Worm (Caenorhabditis elegans): Measurements from ENCODE around the gene nhr-257.
A peak's percentile ranks its signal among the peaks of the same experiment; 100 is the strongest.

The nhr-257 gene

DNA sequence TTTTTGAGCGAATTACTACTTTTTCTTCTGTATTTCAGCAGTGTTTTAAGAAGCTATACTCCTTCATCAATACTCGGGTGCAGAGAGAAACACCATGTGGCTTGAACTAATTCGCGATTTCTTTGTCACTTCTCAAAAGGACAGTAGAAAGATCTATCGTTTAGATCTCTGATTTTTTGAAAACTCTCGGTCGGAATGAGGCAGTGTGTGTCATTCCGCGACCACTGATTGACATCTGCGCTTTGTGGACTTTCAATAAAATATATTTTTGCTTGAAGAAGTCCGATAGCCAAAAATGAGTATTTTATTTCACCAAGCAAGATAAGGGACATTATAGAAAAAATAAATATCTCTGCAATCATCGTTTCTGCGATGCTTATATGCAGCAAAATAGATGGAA is 9.3 kb downstream of the nhr-257 start:
- TF ChIP-seq ama-1 (optimal IDR thresholded peaks at IDR 0.05), result no peak
- TF ChIP-seq nhr-12 (tag; optimal IDR thresholded peaks at IDR 0.05), result no peak
- no peak for TF ChIP-seq egl-27 (tag; optimal IDR thresholded peaks at IDR 0.05)
- TF ChIP-seq nhr-25 (tag; optimal IDR thresholded peaks at IDR 0.05), result no peak
- peak; percentile 76 for TF ChIP-seq elt-1 (tag; optimal IDR thresholded peaks at IDR 0.05)

DNA sequence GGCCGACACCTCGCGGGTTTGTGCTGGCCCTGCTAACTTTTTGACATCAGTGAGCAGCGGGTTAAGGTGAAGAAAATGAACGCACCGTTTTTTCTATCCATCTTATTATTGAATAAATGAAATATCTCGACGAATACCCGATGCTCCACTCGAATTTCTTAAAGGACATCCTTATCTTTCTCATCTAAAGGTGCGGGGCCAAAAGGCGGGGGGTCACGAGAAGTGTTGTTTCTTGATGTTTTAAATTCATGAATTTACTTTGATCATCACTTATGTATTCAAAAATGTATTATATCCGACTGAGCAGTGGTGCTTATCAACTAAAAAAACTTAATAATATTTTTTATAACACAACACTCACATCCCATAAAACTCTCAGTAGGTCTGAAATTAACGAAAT is 11.9 kb downstream of the nhr-257 start, which contains the start of gene nhr-261:
nhr-261 (minus strand) TSS at position 101 of the 400 bp plus-strand sequence.
- TF ChIP-seq nhr-25 (tag; optimal IDR thresholded peaks at IDR 0.05) (no peak), nhr-129 (tag; optimal IDR thresholded peaks at IDR 0.05) (no peak), nhr-12 (tag; optimal IDR thresholded peaks at IDR 0.05) (no peak), mbf-1 (tag; optimal IDR thresholded peaks at IDR 0.05) (no peak), sma-3 (GFP tag; optimal IDR thresholded peaks at IDR 0.05) (no peak), zag-1 (tag; optimal IDR thresholded peaks at IDR 0.05) (no peak), nhr-77 (tag; optimal IDR thresholded peaks at IDR 0.05) (no peak), elt-3 (tag; optimal IDR thresholded peaks at IDR 0.05) (no peak), sma-9 (GFP tag; optimal IDR thresholded peaks at IDR 0.05) (no peak), sma-9 (tag; optimal IDR thresholded peaks at IDR 0.05) (no peak), ztf-11 (tag; optimal IDR thresholded peaks at IDR 0.05) (no peak), unc-62 (GFP tag; optimal IDR thresholded peaks at IDR 0.05) (no peak), fos-1 (tag; optimal IDR thresholded peaks at IDR 0.05) (no peak), nhr-6 (tag; optimal IDR thresholded peaks at IDR 0.05) (no peak), peb-1 (tag; optimal IDR thresholded peaks at IDR 0.05) (no peak), ceh-82 (tag; optimal IDR thresholded peaks at IDR 0.05) (no peak), ztf-1 (GFP tag; conservative IDR thresholded peaks at IDR 0.05) (no peak)

DNA sequence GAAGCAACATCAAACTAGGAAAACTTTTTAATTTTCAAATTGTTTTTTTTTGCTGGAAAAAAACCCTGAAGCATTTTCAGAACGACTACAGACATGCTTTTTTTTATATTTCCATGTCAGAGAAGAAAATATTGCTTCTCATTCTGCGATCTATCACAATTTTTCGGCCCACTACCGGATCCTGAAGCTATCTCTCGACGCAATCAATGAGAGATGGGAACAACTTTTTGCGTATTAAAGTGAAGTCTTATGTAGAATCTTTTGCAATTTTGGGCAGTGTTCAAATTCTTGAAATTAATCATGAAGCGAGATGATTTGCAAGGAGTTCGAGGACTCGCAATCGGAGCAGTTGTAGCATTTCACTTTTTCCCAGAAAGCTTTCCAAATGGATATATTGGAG is 16.8 kb downstream of the nhr-257 start, which contains the start of gene oac-10:
oac-10 (plus strand) TSS at position 301 of the 400 bp plus-strand sequence.
- TF ChIP-seq sem-4 (tag; optimal IDR thresholded peaks at IDR 0.05) (no peak), egl-27 (tag; optimal IDR thresholded peaks at IDR 0.05) (no peak), nhr-237 (tag; optimal IDR thresholded peaks at IDR 0.05) (no peak), sma-9 (GFP tag; optimal IDR thresholded peaks at IDR 0.05) (no peak), sma-9 (tag; optimal IDR thresholded peaks at IDR 0.05) (no peak), blmp-1 (tag; optimal IDR thresholded peaks at IDR 0.05; ENCODE audit: insufficient read depth) (no peak), F13H6.1 (tag; optimal IDR thresholded peaks at IDR 0.05) (no peak), nhr-12 (tag; optimal IDR thresholded peaks at IDR 0.05) (no peak), nhr-11 (tag; optimal IDR thresholded peaks at IDR 0.05) (no peak), sma-3 (GFP tag; optimal IDR thresholded peaks at IDR 0.05) (no peak), C34F6.9 (tag; optimal IDR thresholded peaks at IDR 0.05) (no peak), lin-13 (GFP tag; optimal IDR thresholded peaks at IDR 0.05) (no peak), mab-5 (tag; optimal IDR thresholded peaks at IDR 0.05) (no peak), nhr-25 (tag; optimal IDR thresholded peaks at IDR 0.05) (no peak), ama-1 (optimal IDR thresholded peaks at IDR 0.05) (no peak), nhr-10 (tag; optimal IDR thresholded peaks at IDR 0.05) (no peak), nhr-6 (tag; optimal IDR thresholded peaks at IDR 0.05) (no peak), crh-2 (tag; optimal IDR thresholded peaks at IDR 0.05) (no peak), nhr-21 (tag; optimal IDR thresholded peaks at IDR 0.05) (no peak), elt-1 (tag; optimal IDR thresholded peaks at IDR 0.05) (no peak), lin-39 (tag; optimal IDR thresholded peaks at IDR 0.05) (no peak)

DNA sequence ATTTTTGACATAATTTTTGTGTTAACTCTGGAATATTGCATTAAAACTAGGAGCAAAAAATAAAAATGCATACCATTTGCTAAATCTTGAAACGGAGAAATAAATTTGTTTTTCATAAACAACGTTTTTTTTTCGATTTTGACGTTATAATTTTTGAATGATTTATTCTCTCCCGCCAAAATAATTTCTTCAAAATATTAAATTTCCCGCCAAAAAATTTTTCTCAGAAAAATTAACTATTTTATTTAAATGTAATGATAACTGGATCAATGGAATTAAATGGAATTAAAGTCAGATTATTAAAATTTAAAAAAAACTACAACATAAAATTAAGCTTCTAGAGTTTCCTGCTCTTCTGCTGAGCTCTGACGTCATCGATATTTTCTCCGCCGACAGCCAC is 24.4 kb downstream of the nhr-257 start, which contains the start of gene nep-3:
nep-3 (minus strand) TSS at position 101 of the 400 bp plus-strand sequence.
- TF ChIP-seq blmp-1 (tag; optimal IDR thresholded peaks at IDR 0.05; ENCODE audit: insufficient read depth) (no peak), nhr-237 (tag; optimal IDR thresholded peaks at IDR 0.05) (no peak), sem-4 (tag; optimal IDR thresholded peaks at IDR 0.05) (no peak), Y55F3AM.14 (GFP tag; optimal IDR thresholded peaks at IDR 0.05) (no peak), lin-39 (tag; optimal IDR thresholded peaks at IDR 0.05) (no peak)

DNA sequence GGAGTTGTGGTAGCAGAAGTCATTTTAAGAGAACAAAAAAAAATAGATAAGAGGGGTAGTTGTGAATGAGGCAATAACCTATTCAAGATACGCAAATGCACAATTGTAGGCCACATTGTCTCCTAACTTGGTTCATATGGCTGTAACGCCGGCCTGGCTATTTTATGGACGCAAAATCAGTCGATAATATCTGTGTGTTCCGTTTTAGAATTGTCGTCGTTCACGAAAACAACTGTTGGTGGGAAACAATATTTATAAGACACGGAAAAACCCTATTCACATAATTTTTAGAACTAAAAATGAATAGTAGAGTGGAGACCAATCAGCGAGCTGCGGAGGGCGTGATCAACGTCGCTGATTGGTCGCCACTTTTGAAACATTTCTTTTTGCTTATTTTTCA is 25.1 kb downstream of the nhr-257 start, which contains the start of gene sdz-7:
sdz-7 (minus strand) TSS at position 101 of the 400 bp plus-strand sequence.
- TF ChIP-seq lin-39 (tag; optimal IDR thresholded peaks at IDR 0.05) (no peak), nhr-237 (tag; optimal IDR thresholded peaks at IDR 0.05) (no peak), ztf-1 (GFP tag; conservative IDR thresholded peaks at IDR 0.05) (no peak), sma-9 (GFP tag; optimal IDR thresholded peaks at IDR 0.05) (no peak), sma-9 (tag; optimal IDR thresholded peaks at IDR 0.05) (no peak), elt-1 (tag; optimal IDR thresholded peaks at IDR 0.05) (no peak), unc-55 (GFP tag; optimal IDR thresholded peaks at IDR 0.05) (no peak), dmd-4 (tag; optimal IDR thresholded peaks at IDR 0.05) (no peak), lsy-2 (tag; optimal IDR thresholded peaks at IDR 0.05) (no peak), ztf-4 (tag; optimal IDR thresholded peaks at IDR 0.05) (no peak), ceh-82 (tag; optimal IDR thresholded peaks at IDR 0.05) (no peak), nhr-11 (tag; optimal IDR thresholded peaks at IDR 0.05) (no peak), Y55F3AM.14 (GFP tag; optimal IDR thresholded peaks at IDR 0.05) (no peak), F13H6.1 (tag; optimal IDR thresholded peaks at IDR 0.05) (no peak), nhr-23 (tag; optimal IDR thresholded peaks at IDR 0.05) (no peak), aly-2 (tag; optimal IDR thresholded peaks at IDR 0.05) (no peak), nhr-6 (tag; optimal IDR thresholded peaks at IDR 0.05) (no peak)

Measured in whole organism, L2 larva.